Fruit fly (Drosophila melanogaster) whole organism, embryonic: ENCODE data around the gene CG14400.

Experiments used
- CG11085 ChIP-seq: fragments of 200-800 bp; sonication (Bioruptor generic); IDR thresholded peaks from 2 replicates; pipeline ENCODE4 v1.3.6; 2022; ENCODE audit warnings: missing biosample characterization, missing genetic modification characterization
- CG16779 ChIP-seq: fragments of 200-800 bp; sonication (Bioruptor generic); IDR thresholded peaks from 2 replicates; pipeline ENCODE4 v1.3.6; 2022; ENCODE audit warnings: missing biosample characterization, missing genetic modification characterization
- CG17568 ChIP-seq: fragments of 200-800 bp; sonication (Bioruptor generic); optimal IDR thresholded peaks from 2 replicates; lab custom pipeline; 2018; ENCODE audit warnings: missing biosample characterization, mild to moderate bottlenecking, missing genetic modification characterization, moderate library complexity
- CG5180 ChIP-seq: fragments of 200-800 bp; sonication (Bioruptor generic); optimal IDR thresholded peaks from 3 replicates; lab custom pipeline; 2017; ENCODE audit warnings: missing biosample characterization, missing genetic modification characterization, mild to moderate bottlenecking, moderate library complexity, missing genetic modification reagents
- ERR ChIP-seq: fragments of 200-800 bp; sonication (Bioruptor generic); optimal IDR thresholded peaks from 2 replicates; lab custom pipeline; 2016; ENCODE audit warnings: missing biosample characterization, missing genetic modification characterization
- h ChIP-seq: fragments of >200 bp; optimal IDR thresholded peaks from 2 replicates; lab custom pipeline; 2017

- TF ChIP-seq CG11085 (GFP tag; lab: Robert Waterston, UW) (no peak), ERR (GFP tag; lab: Kevin White, UChicago) (no peak), CG16779 (GFP tag; lab: Robert Waterston, UW) (no peak), CG5180 (GFP tag; lab: Kevin White, UChicago) (peak; percentile 28), h (lab: Kevin White, UChicago) (no peak), CG17568 (GFP tag; lab: Kevin White, UChicago) (peak; percentile 34)
These were observed 46.5 kb downstream of the CG14400 start for dm6 chr2L:20811039-20811652.
